Fruit fly (Drosophila melanogaster) whole organism, prepupa: ENCODE results near the gene St2.

Experiments
- Blimp-1 ChIP-seq: fragments of 200-800 bp; sonication (Bioruptor generic); optimal IDR thresholded peaks from 3 replicates; lab custom pipeline; 2017; ENCODE audit warnings: missing biosample characterization, missing genetic modification characterization, mild to moderate bottlenecking, moderate library complexity, missing genetic modification reagents
- CG10631 ChIP-seq: fragments of 200-800 bp; sonication (Bioruptor generic); optimal IDR thresholded peaks from 2 replicates; lab custom pipeline; 2016; ENCODE audit warnings: missing biosample characterization, missing genetic modification characterization
- CG10669 ChIP-seq: fragments of 200-800 bp; sonication (Bioruptor generic); optimal IDR thresholded peaks from 3 replicates; lab custom pipeline; 2018; ENCODE audit warnings: missing biosample characterization, mild to moderate bottlenecking, missing genetic modification characterization, moderate library complexity
- CG11294 ChIP-seq: fragments of 200-800 bp; sonication (Bioruptor generic); IDR thresholded peaks from 2 replicates; pipeline ENCODE4 v1.3.6; 2022; ENCODE audit warnings: missing biosample characterization, missing genetic modification characterization
- CG11762 ChIP-seq: fragments of 200-800 bp; sonication (Bioruptor generic); optimal IDR thresholded peaks from 3 replicates; lab custom pipeline; 2016; ENCODE audit warnings: missing biosample characterization, missing genetic modification characterization; ENCODE audit not compliant: insufficient read depth
- CG11902 ChIP-seq: fragments of 200-800 bp; sonication (Bioruptor generic); optimal IDR thresholded peaks from 3 replicates; lab custom pipeline; 2016; ENCODE audit warnings: missing biosample characterization, missing genetic modification characterization
- CG1621 ChIP-seq: fragments of 200-800 bp; sonication (Bioruptor generic); optimal IDR thresholded peaks from 3 replicates; lab custom pipeline; 2018; ENCODE audit warnings: missing biosample characterization, mild to moderate bottlenecking, missing genetic modification characterization
- CG3032 ChIP-seq: fragments of 200-800 bp; optimal IDR thresholded peaks from 2 replicates; lab custom pipeline; 2019; ENCODE audit warnings: missing biosample characterization, mild to moderate bottlenecking, missing genetic modification characterization, moderate library complexity
- CG31627 ChIP-seq: fragments of 200-800 bp; sonication (Bioruptor generic); optimal IDR thresholded peaks from 3 replicates; lab custom pipeline; 2016; ENCODE audit warnings: missing biosample characterization, missing genetic modification characterization
- CG32006 ChIP-seq: fragments of 200-800 bp; sonication (Bioruptor generic); optimal IDR thresholded peaks from 3 replicates; lab custom pipeline; 2017; ENCODE audit warnings: missing biosample characterization, mild to moderate bottlenecking, missing genetic modification characterization
- CG34406 ChIP-seq: fragments of 200-800 bp; sonication (Bioruptor generic); optimal IDR thresholded peaks from 3 replicates; lab custom pipeline; 2016; ENCODE audit warnings: missing biosample characterization, missing genetic modification characterization
- CG3919 ChIP-seq: fragments of 200-800 bp; sonication (Bioruptor generic); optimal IDR thresholded peaks from 3 replicates; lab custom pipeline; 2016; ENCODE audit warnings: missing biosample characterization, missing genetic modification characterization
- CG4318 ChIP-seq: fragments of 200-800 bp; sonication (Bioruptor generic); optimal IDR thresholded peaks from 3 replicates; lab custom pipeline; 2017; ENCODE audit warnings: missing biosample characterization, mild to moderate bottlenecking, missing genetic modification characterization
- CG6276 ChIP-seq: fragments of 200-800 bp; sonication (Bioruptor generic); optimal IDR thresholded peaks from 2 replicates; lab custom pipeline; 2017; ENCODE audit warnings: missing biosample characterization, mild to moderate bottlenecking, missing genetic modification characterization
- CG6792 ChIP-seq: fragments of 200-800 bp; sonication (Bioruptor generic); optimal IDR thresholded peaks from 3 replicates; lab custom pipeline; 2016; ENCODE audit warnings: missing biosample characterization, missing genetic modification characterization
- CG6808 ChIP-seq: fragments of 200-800 bp; sonication (Bioruptor generic); optimal IDR thresholded peaks from 3 replicates; lab custom pipeline; 2017; ENCODE audit warnings: missing biosample characterization, missing genetic modification characterization, mild to moderate bottlenecking, moderate library complexity, missing genetic modification reagents
- CG6854 ChIP-seq: fragments of 200-800 bp; sonication (Bioruptor generic); optimal IDR thresholded peaks from 2 replicates; lab custom pipeline; 2017; ENCODE audit warnings: missing biosample characterization, mild to moderate bottlenecking, missing genetic modification characterization
- CG7368 ChIP-seq: fragments of 200-800 bp; sonication (Bioruptor generic); optimal IDR thresholded peaks from 3 replicates; lab custom pipeline; 2016; ENCODE audit warnings: missing biosample characterization, missing genetic modification characterization
- CG8119 ChIP-seq: fragments of 200-800 bp; sonication (Bioruptor generic); IDR thresholded peaks from 3 replicates; pipeline ENCODE4 v1.3.6; 2022; ENCODE audit warnings: missing biosample characterization, missing genetic modification characterization
- CG8319 ChIP-seq: fragments of 200-800 bp; sonication (Bioruptor generic); optimal IDR thresholded peaks from 3 replicates; lab custom pipeline; 2016; ENCODE audit warnings: missing biosample characterization, missing genetic modification characterization
- CG8632 ChIP-seq: fragments of 200-800 bp; sonication (Bioruptor generic); optimal IDR thresholded peaks from 3 replicates; lab custom pipeline; 2016; ENCODE audit warnings: missing biosample characterization, missing genetic modification characterization
- CG9139 ChIP-seq: fragments of 200-800 bp; sonication (Bioruptor generic); optimal IDR thresholded peaks from 3 replicates; lab custom pipeline; 2017; ENCODE audit warnings: missing biosample characterization, mild to moderate bottlenecking, missing genetic modification characterization
- Eip75B ChIP-seq: fragments of 200-800 bp; sonication (Bioruptor generic); optimal IDR thresholded peaks from 3 replicates; lab custom pipeline; 2016; ENCODE audit warnings: missing biosample characterization, missing genetic modification characterization
- Eip78C ChIP-seq: fragments of 200-800 bp; sonication (Bioruptor generic); peaks from one replicate; lab custom pipeline; 2016; ENCODE audit warnings: missing biosample characterization, missing genetic modification characterization
- Eip93F ChIP-seq: fragments of 200-800 bp; sonication (Bioruptor generic); optimal IDR thresholded peaks from 2 replicates; lab custom pipeline; 2016; ENCODE audit warnings: missing biosample characterization, mild to moderate bottlenecking, missing genetic modification characterization
- Ets21C ChIP-seq: fragments of 200-800 bp; sonication (Bioruptor generic); optimal IDR thresholded peaks from 3 replicates; lab custom pipeline; 2016; ENCODE audit warnings: missing biosample characterization, missing genetic modification characterization
- Ets96B ChIP-seq: fragments of 200-800 bp; optimal IDR thresholded peaks from 2 replicates; lab custom pipeline; 2019; ENCODE audit warnings: missing biosample characterization, mild to moderate bottlenecking, missing genetic modification characterization, moderate library complexity
- Gug ChIP-seq: fragments of 200-800 bp; sonication (Bioruptor generic); IDR thresholded peaks from 2 replicates; pipeline ENCODE4 v1.3.6; 2022; ENCODE audit warnings: missing biosample characterization, missing genetic modification characterization
- Hr38 ChIP-seq: sonication (Bioruptor generic); optimal IDR thresholded peaks from 2 replicates; lab custom pipeline; 2016; ENCODE audit warnings: missing biosample characterization, missing genetic modification characterization
- Hr4 ChIP-seq: fragments of 200-800 bp; sonication (Bioruptor generic); optimal IDR thresholded peaks from 3 replicates; lab custom pipeline; 2016; ENCODE audit warnings: missing biosample characterization, missing genetic modification characterization
- Lpt ChIP-seq: fragments of 200-800 bp; sonication (Bioruptor generic); optimal IDR thresholded peaks from 3 replicates; lab custom pipeline; 2016; ENCODE audit warnings: missing biosample characterization, missing genetic modification characterization
- OdsH ChIP-seq: fragments of 200-800 bp; sonication (Bioruptor generic); optimal IDR thresholded peaks from 3 replicates; lab custom pipeline; 2016; ENCODE audit warnings: missing biosample characterization, missing genetic modification characterization
- Smox ChIP-seq: fragments of 200-800 bp; sonication (Bioruptor generic); optimal IDR thresholded peaks from 3 replicates; lab custom pipeline; 2016; ENCODE audit warnings: missing biosample characterization, missing genetic modification characterization
- Sox102F ChIP-seq: fragments of 200-800 bp; sonication (Bioruptor generic); optimal IDR thresholded peaks from 2 replicates; lab custom pipeline; 2016; ENCODE audit warnings: missing biosample characterization, mild to moderate bottlenecking, missing genetic modification characterization
- Sox14 ChIP-seq: fragments of 200-800 bp; sonication (Bioruptor generic); optimal IDR thresholded peaks from 3 replicates; lab custom pipeline; 2016; ENCODE audit warnings: missing biosample characterization, missing genetic modification characterization
- Sox15 ChIP-seq: fragments of 200-800 bp; sonication (Bioruptor generic); optimal IDR thresholded peaks from 3 replicates; lab custom pipeline; 2016; ENCODE audit warnings: missing biosample characterization, missing genetic modification characterization
- acj6 ChIP-seq: fragments of 200-800 bp; sonication (Bioruptor generic); optimal IDR thresholded peaks from 3 replicates; lab custom pipeline; 2016; ENCODE audit warnings: missing biosample characterization, missing genetic modification characterization
- cyc ChIP-seq: fragments of 200-800 bp; sonication (Bioruptor generic); optimal IDR thresholded peaks from 3 replicates; lab custom pipeline; 2016; ENCODE audit warnings: missing biosample characterization, missing genetic modification characterization
- dac ChIP-seq: fragments of 200-800 bp; sonication (Bioruptor generic); optimal IDR thresholded peaks from 2 replicates; lab custom pipeline; 2017; ENCODE audit warnings: missing biosample characterization, mild to moderate bottlenecking, missing genetic modification characterization
- dsx ChIP-seq: fragments of 200-800 bp; optimal IDR thresholded peaks from 3 replicates; lab custom pipeline; 2019; ENCODE audit warnings: missing biosample characterization, mild to moderate bottlenecking, missing genetic modification characterization, moderate library complexity; ENCODE audit not compliant: poor library complexity, severe bottlenecking
- eg ChIP-seq: fragments of 200-800 bp; sonication (Bioruptor generic); IDR thresholded peaks from 3 replicates; pipeline ENCODE4 v1.3.6; 2022; ENCODE audit warnings: missing biosample characterization, missing genetic modification characterization
- esn ChIP-seq: fragments of 200-800 bp; sonication (Bioruptor generic); optimal IDR thresholded peaks from 2 replicates; lab custom pipeline; 2016; ENCODE audit warnings: missing biosample characterization, mild to moderate bottlenecking, missing genetic modification characterization, moderate library complexity
- fd59A ChIP-seq: fragments of 200-800 bp; sonication (Bioruptor generic); optimal IDR thresholded peaks from 2 replicates; lab custom pipeline; 2017; ENCODE audit warnings: missing biosample characterization, mild to moderate bottlenecking, missing genetic modification characterization, missing genetic modification reagents
- fd85E ChIP-seq: fragments of 200-800 bp; sonication (Bioruptor generic); optimal IDR thresholded peaks from 3 replicates; lab custom pipeline; 2016; ENCODE audit warnings: missing biosample characterization, missing genetic modification characterization
- fkh ChIP-seq: fragments of 200-800 bp; sonication (Bioruptor generic); optimal IDR thresholded peaks from 3 replicates; lab custom pipeline; 2017; ENCODE audit warnings: missing biosample characterization, mild to moderate bottlenecking, missing genetic modification characterization, moderate library complexity
- lz ChIP-seq: fragments of 200-800 bp; sonication (Bioruptor generic); optimal IDR thresholded peaks from 3 replicates; lab custom pipeline; 2016; ENCODE audit warnings: missing biosample characterization, missing genetic modification characterization
- net ChIP-seq: fragments of 200-800 bp; sonication (Bioruptor generic); optimal IDR thresholded peaks from 3 replicates; lab custom pipeline; 2016; ENCODE audit warnings: missing biosample characterization, missing genetic modification characterization
- salr ChIP-seq, 2 experiments: fragments of 200-800 bp; sonication (Bioruptor generic); optimal IDR thresholded peaks; 3 replicates each; lab custom pipeline; 2016 to 2018; ENCODE audit warnings: missing biosample characterization in 2 of 2, missing genetic modification characterization in 2 of 2, mild to moderate bottlenecking in 1 of 2
- spab ChIP-seq: fragments of 200-800 bp; sonication (Bioruptor generic); optimal IDR thresholded peaks from 2 replicates; lab custom pipeline; 2017; ENCODE audit warnings: missing biosample characterization, mild to moderate bottlenecking, missing genetic modification characterization, missing genetic modification reagents
- ss ChIP-seq, 2 experiments: fragments of 200-800 bp; sonication (Bioruptor generic); optimal IDR thresholded peaks; 2 replicates in 1 of 2; 3 replicates in 1 of 2; lab custom pipeline; 2017 to 2018; ENCODE audit warnings: mild to moderate bottlenecking in 2 of 2, missing biosample characterization in 2 of 2, missing genetic modification characterization in 2 of 2, moderate library complexity in 1 of 2
- svp ChIP-seq: fragments of 200-800 bp; sonication (Bioruptor generic); peaks from one replicate; lab custom pipeline; 2016; ENCODE audit warnings: missing biosample characterization, missing genetic modification characterization
- vri ChIP-seq: fragments of 200-800 bp; sonication (Bioruptor generic); optimal IDR thresholded peaks from 3 replicates; lab custom pipeline; 2016; ENCODE audit warnings: missing biosample characterization, mild to moderate bottlenecking, missing genetic modification characterization

Gene St2

DNA sequence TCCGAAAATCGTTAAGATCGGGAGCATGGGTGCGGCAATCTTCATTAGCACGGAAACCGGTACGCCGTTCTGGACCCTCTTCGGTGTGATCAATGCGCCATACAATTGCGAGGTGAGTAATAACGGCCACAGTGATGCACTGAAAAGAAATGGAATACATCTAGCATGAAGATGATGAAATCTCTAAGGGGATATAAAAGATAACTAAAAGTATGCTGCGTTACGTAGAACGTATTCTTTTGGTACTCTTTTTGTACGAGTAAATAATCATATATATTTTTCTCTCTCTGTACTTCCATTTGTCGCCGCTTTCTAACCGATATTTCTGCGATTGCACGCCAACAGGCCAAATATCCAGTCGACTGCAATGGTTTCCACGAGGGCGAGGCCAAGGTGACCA is 775 bp upstream of the St2 start:
- TF ChIP-seq cyc = peak; percentile 92
- TF ChIP-seq CG10669 (GFP tag; lab: Kevin White, UChicago) = peak; percentile 71
- TF ChIP-seq CG8119 (GFP tag; lab: Robert Waterston, UW) = peak; percentile 91
- TF ChIP-seq CG11902 (GFP tag; lab: Kevin White, UChicago) = peak; percentile 70
- peak; percentile 76 for TF ChIP-seq Gug
- TF ChIP-seq CG11294 (GFP tag; lab: Robert Waterston, UW) = peak; percentile 76
- peak; percentile 94 for TF ChIP-seq CG31627
- TF ChIP-seq CG10631 (GFP tag; lab: Kevin White, UChicago) = peak; percentile 88
- peak; percentile 67 for TF ChIP-seq Blimp-1 (GFP tag; lab: Kevin White, UChicago)
- TF ChIP-seq esn (GFP tag; lab: Kevin White, UChicago) = peak; percentile 94
- peak; percentile 71 for TF ChIP-seq CG11762 (GFP tag; lab: Kevin White, UChicago)
- TF ChIP-seq CG32006 (GFP tag; lab: Kevin White, UChicago) = peak; percentile 92
- TF ChIP-seq Sox102F (GFP tag; lab: Kevin White, UChicago) = peak; percentile 92
- peak; percentile 79 for TF ChIP-seq dac
- TF ChIP-seq lz (GFP tag; lab: Kevin White, UChicago) = peak; percentile 92
- peak; percentile 77 for TF ChIP-seq Sox15
- peak; percentile 71 for TF ChIP-seq CG8319 (GFP tag; lab: Kevin White, UChicago)
- peak; percentile 72 for TF ChIP-seq CG7368 (GFP tag; lab: Kevin White, UChicago)
- peak; percentile 84 for TF ChIP-seq Eip93F (GFP tag; lab: Kevin White, UChicago)
- peak; percentile 56 for TF ChIP-seq CG6808 (GFP tag; lab: Kevin White, UChicago)
- TF ChIP-seq CG6792 (GFP tag; lab: Kevin White, UChicago) = peak; percentile 89
- no peak for TF ChIP-seq svp (GFP tag; lab: Kevin White, UChicago)
- peak; percentile 86 for TF ChIP-seq OdsH (GFP tag; lab: Kevin White, UChicago)
- TF ChIP-seq fd59A (GFP tag; lab: Kevin White, UChicago) = no peak
- peak; percentile 85 for TF ChIP-seq Ets21C (GFP tag; lab: Kevin White, UChicago)
- peak; percentile 82 for TF ChIP-seq CG4318
- TF ChIP-seq CG3032 = peak; percentile 71
- TF ChIP-seq net = peak; percentile 84
- TF ChIP-seq acj6 (GFP tag; lab: Kevin White, UChicago) = peak; percentile 88
- peak; percentile 34 for TF ChIP-seq CG9139 (GFP tag; lab: Kevin White, UChicago)
- peak; percentile 93; the same call in 2 of the 3 replicates for TF ChIP-seq eg
- TF ChIP-seq Hr4 = peak; percentile 92
- peak; percentile 79 for TF ChIP-seq CG8632 (GFP tag; lab: Kevin White, UChicago)
- peak; percentile 91 for TF ChIP-seq CG3919
- peak; percentile 89 for TF ChIP-seq Eip75B (GFP tag; lab: Kevin White, UChicago)
- peak; percentile 89 for TF ChIP-seq Sox14
- peak; percentile 54 for TF ChIP-seq CG1621 (tag; lab: Kevin White, UChicago)
- peak; percentile 44 to 47 for TF ChIP-seq ss (GFP tag; optimal IDR thresholded peaks at IDR 0.05; lab: Kevin White, UChicago)
- peak; percentile 92 for TF ChIP-seq Smox
- peak; percentile 67 for TF ChIP-seq Ets96B (tag; lab: Kevin White, UChicago)
- peak; percentile 86 for TF ChIP-seq CG6854
- peak; percentile 87 for TF ChIP-seq Lpt (GFP tag; lab: Kevin White, UChicago)
- peak; percentile 26 for TF ChIP-seq fd85E (GFP tag; lab: Kevin White, UChicago)
- no peak for TF ChIP-seq Hr38 (GFP tag; lab: Kevin White, UChicago)
- TF ChIP-seq salr (GFP tag; optimal IDR thresholded peaks at IDR 0.05; lab: Kevin White, UChicago) = peak; percentile 51 to 73
- TF ChIP-seq vri (GFP tag; lab: Kevin White, UChicago) = no peak
- no peak for TF ChIP-seq CG6276 (GFP tag; lab: Kevin White, UChicago)
- TF ChIP-seq dsx (GFP tag; lab: Kevin White, UChicago) = peak; percentile 56
- peak; percentile 82 for TF ChIP-seq CG34406
- TF ChIP-seq fkh (GFP tag; lab: Kevin White, UChicago) = no peak
- peak; percentile 96 for TF ChIP-seq Eip78C (GFP tag; lab: Kevin White, UChicago)
- TF ChIP-seq spab (GFP tag; lab: Kevin White, UChicago) = no peak
